Fruit fly (Drosophila melanogaster) whole organism, embryonic: ENCODE measurements around the gene CG11309.
A peak's percentile ranks its signal among the peaks of the same experiment; 100 is the strongest.

Experiments
- Atf6 ChIP-seq: fragments of 200-800 bp; sonication (Bioruptor generic); IDR thresholded peaks from 2 replicates; pipeline ENCODE4 v1.3.6; 2022; ENCODE audit warnings: missing biosample characterization, missing genetic modification characterization
- CG1024 ChIP-seq: fragments of 200-800 bp; sonication (Bioruptor generic); IDR thresholded peaks from 2 replicates; pipeline ENCODE4 v1.3.6; 2022; ENCODE audit warnings: missing biosample characterization, missing genetic modification characterization
- CG12104 ChIP-seq: fragments of 200-800 bp; sonication (Bioruptor generic); optimal IDR thresholded peaks from 3 replicates; lab custom pipeline; 2016; ENCODE audit warnings: missing biosample characterization, missing genetic modification characterization
- CG12391 ChIP-seq: fragments of 200-800 bp; sonication (Bioruptor generic); optimal IDR thresholded peaks from 3 replicates; lab custom pipeline; 2018; ENCODE audit warnings: missing biosample characterization, mild to moderate bottlenecking, missing genetic modification characterization, moderate library complexity
- CG12744 ChIP-seq: fragments of 200-800 bp; sonication (Bioruptor generic); optimal IDR thresholded peaks from 2 replicates; lab custom pipeline; 2016; ENCODE audit warnings: missing biosample characterization, missing genetic modification characterization
- CG13894 ChIP-seq: fragments of 200-800 bp; sonication (Bioruptor generic); optimal IDR thresholded peaks from 3 replicates; lab custom pipeline; 2018; ENCODE audit warnings: missing biosample characterization, mild to moderate bottlenecking, missing genetic modification characterization, moderate library complexity
- CG16815 ChIP-seq: fragments of 200-800 bp; sonication (Bioruptor generic); optimal IDR thresholded peaks from 3 replicates; lab custom pipeline; 2017; ENCODE audit warnings: missing biosample characterization, mild to moderate bottlenecking, missing genetic modification characterization
- CG16863 ChIP-seq: fragments of 200-800 bp; sonication (Bioruptor generic); optimal IDR thresholded peaks from 3 replicates; lab custom pipeline; 2016; ENCODE audit warnings: missing biosample characterization, missing genetic modification characterization
- CG18262 ChIP-seq: fragments of 200-800 bp; optimal IDR thresholded peaks from 3 replicates; lab custom pipeline; 2019; ENCODE audit warnings: missing biosample characterization, mild to moderate bottlenecking, missing genetic modification characterization, moderate library complexity
- CG2116 ChIP-seq: fragments of 200-800 bp; sonication (Bioruptor generic); optimal IDR thresholded peaks from 3 replicates; lab custom pipeline; 2018; ENCODE audit warnings: missing biosample characterization, mild to moderate bottlenecking, missing genetic modification characterization
- CG2712 ChIP-seq: fragments of 200-800 bp; optimal IDR thresholded peaks from 3 replicates; lab custom pipeline; 2019; ENCODE audit warnings: missing biosample characterization, mild to moderate bottlenecking, missing genetic modification characterization, moderate library complexity
- CG2889 ChIP-seq: fragments of 200-800 bp; sonication (Bioruptor generic); IDR thresholded peaks from 3 replicates; pipeline ENCODE4 v1.3.6; 2022; ENCODE audit warnings: missing biosample characterization, missing genetic modification characterization
- CG30431 ChIP-seq: fragments of 200-800 bp; sonication (Bioruptor generic); optimal IDR thresholded peaks from 2 replicates; lab custom pipeline; 2017; ENCODE audit warnings: missing biosample characterization, missing genetic modification characterization
- CG32767 ChIP-seq: fragments of 200-800 bp; sonication (Bioruptor generic); IDR thresholded peaks from 2 replicates; pipeline ENCODE4 v1.3.6; 2022; ENCODE audit warnings: missing biosample characterization, missing genetic modification characterization
- CG7928 ChIP-seq: fragments of 200-800 bp; sonication (Bioruptor generic); optimal IDR thresholded peaks from 2 replicates; lab custom pipeline; 2017; ENCODE audit warnings: missing biosample characterization, mild to moderate bottlenecking, missing genetic modification characterization
- CG7987 ChIP-seq: fragments of 200-800 bp; sonication (Bioruptor generic); optimal IDR thresholded peaks from 2 replicates; lab custom pipeline; 2018; ENCODE audit warnings: missing biosample characterization, mild to moderate bottlenecking, missing genetic modification characterization, moderate library complexity
- CG8359 ChIP-seq: fragments of 200-800 bp; sonication (Bioruptor generic); optimal IDR thresholded peaks from 2 replicates; lab custom pipeline; 2017; ENCODE audit warnings: missing biosample characterization, mild to moderate bottlenecking, missing genetic modification characterization, borderline replicate concordance
- CG9797 ChIP-seq: fragments of 200-800 bp; sonication (Bioruptor generic); optimal IDR thresholded peaks from 3 replicates; lab custom pipeline; 2018; ENCODE audit warnings: missing biosample characterization, mild to moderate bottlenecking, missing genetic modification characterization
- D ChIP-seq, 2 experiments: fragments of 200-800 bp in 1 of 2; fragments of >200 bp in 1 of 2; sonication (Bioruptor generic) in 1 of 2; optimal IDR thresholded peaks; 2 replicates in 1 of 2; 3 replicates in 1 of 2; lab custom pipeline; 2017; ENCODE audit warnings: mild to moderate bottlenecking in 1 of 2, missing biosample characterization in 1 of 2, missing genetic modification characterization in 1 of 2, missing genetic modification reagents in 1 of 2
- Deaf1 ChIP-seq: fragments of 200-800 bp; optimal IDR thresholded peaks from 3 replicates; lab custom pipeline; 2019; ENCODE audit warnings: missing biosample characterization, mild to moderate bottlenecking, missing genetic modification characterization, moderate library complexity
- Dp ChIP-seq: fragments of 200-800 bp; sonication (Bioruptor generic); optimal IDR thresholded peaks from 2 replicates; lab custom pipeline; 2018; ENCODE audit warnings: missing biosample characterization, mild to moderate bottlenecking, missing genetic modification characterization, moderate library complexity
- HLH54F ChIP-seq: fragments of 200-800 bp; sonication (Bioruptor generic); optimal IDR thresholded peaks from 3 replicates; lab custom pipeline; 2016; ENCODE audit warnings: missing biosample characterization, missing genetic modification characterization
- Hr3 ChIP-seq: fragments of 200-800 bp; sonication (Bioruptor generic); optimal IDR thresholded peaks from 3 replicates; lab custom pipeline; 2016; ENCODE audit warnings: missing biosample characterization, missing genetic modification characterization
- Hr39 ChIP-seq: fragments of >200 bp; optimal IDR thresholded peaks from 2 replicates; lab custom pipeline; 2017
- Oli ChIP-seq: fragments of 200-800 bp; sonication (Bioruptor generic); optimal IDR thresholded peaks from 2 replicates; lab custom pipeline; 2018; ENCODE audit warnings: missing biosample characterization, mild to moderate bottlenecking, missing genetic modification characterization, moderate library complexity
- Side ChIP-seq: fragments of 200-800 bp; sonication (Bioruptor generic); optimal IDR thresholded peaks from 2 replicates; lab custom pipeline; 2016; ENCODE audit warnings: missing biosample characterization, missing genetic modification characterization
- Sin3A ChIP-seq: fragments of >200 bp; optimal IDR thresholded peaks from 2 replicates; lab custom pipeline; 2018
- Trl ChIP-seq, 3 experiments: fragments of >200 bp in 2 of 3; fragments of 200-800 bp in 1 of 3; sonication (Bioruptor generic) in 1 of 3; optimal IDR thresholded peaks; 2 replicates in 1 of 3; 3 replicates in 2 of 3; lab custom pipeline; 2016 to 2017; ENCODE audit warnings: missing biosample characterization in 1 of 3, missing genetic modification characterization in 1 of 3
- Xbp1 ChIP-seq: fragments of 200-800 bp; sonication (Bioruptor generic); optimal IDR thresholded peaks from 3 replicates; lab custom pipeline; 2016; ENCODE audit warnings: missing biosample characterization, mild to moderate bottlenecking, missing genetic modification characterization
- ac ChIP-seq: fragments of 200-800 bp; sonication (Bioruptor generic); optimal IDR thresholded peaks from 3 replicates; lab custom pipeline; 2017; ENCODE audit warnings: missing biosample characterization, mild to moderate bottlenecking, missing genetic modification characterization
- ato ChIP-seq: fragments of 200-800 bp; sonication (Bioruptor generic); IDR thresholded peaks from 2 replicates; pipeline ENCODE4 v1.3.6; 2022; ENCODE audit warnings: missing biosample characterization, missing genetic modification characterization; ENCODE audit not compliant: partially characterized antibody
- dpn ChIP-seq, 2 experiments: fragments of 200-800 bp; sonication (Bioruptor generic); optimal IDR thresholded peaks; 3 replicates each; lab custom pipeline; 2016; ENCODE audit warnings: missing biosample characterization in 2 of 2, missing genetic modification characterization in 2 of 2
- dysf ChIP-seq: fragments of 200-800 bp; sonication (Bioruptor generic); IDR thresholded peaks from 3 replicates; pipeline ENCODE4 v1.3.6; 2022; ENCODE audit warnings: missing biosample characterization, missing genetic modification characterization
- en ChIP-seq: fragments of 200-800 bp; sonication (Bioruptor generic); optimal IDR thresholded peaks from 2 replicates; lab custom pipeline; 2016; ENCODE audit warnings: missing biosample characterization, missing genetic modification characterization
- eyg ChIP-seq: fragments of 200-800 bp; sonication (Bioruptor generic); optimal IDR thresholded peaks from 3 replicates; lab custom pipeline; 2016; ENCODE audit warnings: missing biosample characterization, missing genetic modification characterization
- fd102C ChIP-seq: fragments of 200-800 bp; sonication (Bioruptor generic); optimal IDR thresholded peaks from 2 replicates; lab custom pipeline; 2018; ENCODE audit warnings: missing biosample characterization, mild to moderate bottlenecking, missing genetic modification characterization, moderate library complexity
- fd64A ChIP-seq: fragments of 200-800 bp; sonication (Bioruptor generic); optimal IDR thresholded peaks from 3 replicates; lab custom pipeline; 2018; ENCODE audit warnings: missing biosample characterization, mild to moderate bottlenecking, missing genetic modification characterization
- fru ChIP-seq: fragments of >200 bp; optimal IDR thresholded peaks from 2 replicates; lab custom pipeline; 2017
- ham ChIP-seq: fragments of 200-800 bp; sonication (Bioruptor generic); IDR thresholded peaks from 2 replicates; pipeline ENCODE4 v1.3.6; 2022; ENCODE audit warnings: missing biosample characterization, missing genetic modification characterization
- klu ChIP-seq: fragments of 200-800 bp; sonication (Bioruptor generic); IDR thresholded peaks from 2 replicates; pipeline ENCODE4 v1.3.6; 2022; ENCODE audit warnings: missing biosample characterization, missing genetic modification characterization
- maf-S ChIP-seq: fragments of 200-800 bp; sonication (Bioruptor generic); optimal IDR thresholded peaks from 2 replicates; lab custom pipeline; 2016; ENCODE audit warnings: missing biosample characterization, missing genetic modification characterization
- pho ChIP-seq: fragments of 200-800 bp; sonication (Bioruptor generic); optimal IDR thresholded peaks from 2 replicates; lab custom pipeline; 2016; ENCODE audit warnings: missing biosample characterization, missing genetic modification characterization
- pnt ChIP-seq: fragments of 200-800 bp; sonication (Bioruptor generic); optimal IDR thresholded peaks from 3 replicates; lab custom pipeline; 2016; ENCODE audit warnings: missing biosample characterization, missing genetic modification characterization
- rib ChIP-seq: fragments of 200-800 bp; sonication (Bioruptor generic); IDR thresholded peaks from 2 replicates; pipeline ENCODE4 v1.3.6; 2022; ENCODE audit warnings: missing biosample characterization, missing genetic modification characterization
- scrt ChIP-seq: fragments of 200-800 bp; sonication (Bioruptor generic); optimal IDR thresholded peaks from 2 replicates; lab custom pipeline; 2018; ENCODE audit warnings: missing biosample characterization, mild to moderate bottlenecking, missing genetic modification characterization, moderate library complexity
- slou ChIP-seq: fragments of 200-800 bp; sonication (Bioruptor generic); optimal IDR thresholded peaks from 3 replicates; lab custom pipeline; 2016; ENCODE audit warnings: missing biosample characterization, missing genetic modification characterization
- ssp ChIP-seq: fragments of 200-800 bp; sonication (Bioruptor generic); IDR thresholded peaks from 2 replicates; pipeline ENCODE4 v1.3.6; 2022; ENCODE audit warnings: missing biosample characterization, missing genetic modification characterization
- tll ChIP-seq, 2 experiments: fragments of 200-800 bp in 1 of 2; fragments of >200 bp in 1 of 2; sonication (Bioruptor generic) in 1 of 2; optimal IDR thresholded peaks; 2 replicates each; lab custom pipeline; 2017 to 2019; ENCODE audit warnings: missing biosample characterization in 2 of 2, missing genetic modification characterization in 2 of 2, mild to moderate bottlenecking in 1 of 2, moderate library complexity in 1 of 2
- tx ChIP-seq: fragments of 200-800 bp; sonication (Bioruptor generic); optimal IDR thresholded peaks from 2 replicates; lab custom pipeline; 2016; ENCODE audit warnings: missing biosample characterization, missing genetic modification characterization
- wor ChIP-seq: fragments of 200-800 bp; sonication (Bioruptor generic); IDR thresholded peaks from 2 replicates; pipeline ENCODE4 v1.3.6; 2022; ENCODE audit warnings: missing biosample characterization, missing genetic modification characterization
- zfh1 ChIP-seq: fragments of 200-800 bp; sonication (Bioruptor generic); IDR thresholded peaks from 3 replicates; pipeline ENCODE4 v1.3.6; 2022; ENCODE audit warnings: missing biosample characterization, missing genetic modification characterization

Gene CG11309

dm6 chr3L:21304400-21304799 lies at the start of gene CG11309, which contains the start of gene CG7632 (continued):
- TF ChIP-seq pho (GFP tag; lab: Kevin White, UChicago), result peak; percentile 98
- TF ChIP-seq CG2889 (GFP tag; lab: Robert Waterston, UW), result peak; percentile 94
- TF ChIP-seq CG13894, result peak; percentile 99
- TF ChIP-seq Trl (optimal IDR thresholded peaks at IDR 0.05; lab: Kevin White, UChicago), result no peak
- peak; percentile 99 for TF ChIP-seq Trl (GFP tag; optimal IDR thresholded peaks at IDR 0.05; lab: Kevin White, UChicago)
- TF ChIP-seq ato (GFP tag; lab: Robert Waterston, UW), result no peak
- peak; percentile 98 for TF ChIP-seq dysf (GFP tag; lab: Robert Waterston, UW)
- peak in 1 of 2 experiments; percentile 86 for TF ChIP-seq tll (GFP tag; optimal IDR thresholded peaks at IDR 0.05; lab: Kevin White, UChicago)
- TF ChIP-seq CG16863, result peak; percentile 98
- TF ChIP-seq Deaf1, result peak; percentile 92
- peak; percentile 100 for TF ChIP-seq CG2712 (tag; lab: Kevin White, UChicago)
- no peak for TF ChIP-seq fru
- TF ChIP-seq en (GFP tag; lab: Kevin White, UChicago), result peak; percentile 99
- peak; percentile 86 for TF ChIP-seq ham (GFP tag; lab: Robert Waterston, UW)
- peak; percentile 93 for TF ChIP-seq wor (GFP tag; lab: Robert Waterston, UW)
- TF ChIP-seq CG32767 (GFP tag; lab: Robert Waterston, UW), result peak; percentile 98
- TF ChIP-seq rib (GFP tag; lab: Robert Waterston, UW), result peak; percentile 98
- TF ChIP-seq CG7987 (GFP tag; lab: Kevin White, UChicago), result peak; percentile 99
- peak; percentile 99 for TF ChIP-seq Xbp1 (GFP tag; lab: Kevin White, UChicago)
- TF ChIP-seq CG12744 (GFP tag; lab: Kevin White, UChicago), result peak; percentile 99
- peak; percentile 9 for TF ChIP-seq Sin3A (lab: Kevin White, UChicago)
- peak; percentile 98 for TF ChIP-seq HLH54F
- TF ChIP-seq D (optimal IDR thresholded peaks at IDR 0.05; lab: Kevin White, UChicago), result no peak
- peak; percentile 99 for TF ChIP-seq D (GFP tag; optimal IDR thresholded peaks at IDR 0.05; lab: Kevin White, UChicago)
- peak; percentile 99 for TF ChIP-seq Oli
- peak; percentile 98 for TF ChIP-seq ac
- TF ChIP-seq Hr3, result peak; percentile 97
- peak; percentile 74 for TF ChIP-seq CG9797 (GFP tag; lab: Kevin White, UChicago)
- peak; percentile 100 for TF ChIP-seq CG18262 (tag; lab: Kevin White, UChicago)
- peak; percentile 95 for TF ChIP-seq CG8359 (GFP tag; lab: Kevin White, UChicago)
- TF ChIP-seq fd64A, result peak; percentile 99
- no peak for TF ChIP-seq Hr39 (lab: Kevin White, UChicago)
- peak; percentile 99 for TF ChIP-seq Atf6 (GFP tag; lab: Robert Waterston, UW)
- TF ChIP-seq dpn (GFP tag; optimal IDR thresholded peaks at IDR 0.05; lab: Kevin White, UChicago), result peak; percentile 98 to 99
- TF ChIP-seq CG7928, result peak; percentile 87
- peak; percentile 92 for TF ChIP-seq CG16815 (GFP tag; lab: Kevin White, UChicago)
- peak; percentile 99 for TF ChIP-seq zfh1
- TF ChIP-seq fd102C (GFP tag; lab: Kevin White, UChicago), result peak; percentile 98
- peak; percentile 97 for TF ChIP-seq tx
- TF ChIP-seq Side, result peak; percentile 99
- TF ChIP-seq CG30431, result peak; percentile 94
- peak; percentile 96 for TF ChIP-seq slou (GFP tag; lab: Kevin White, UChicago)
- TF ChIP-seq Dp (GFP tag; lab: Kevin White, UChicago), result peak; percentile 59
- TF ChIP-seq CG12391 (tag; lab: Kevin White, UChicago), result peak; percentile 100
- peak; percentile 89 for TF ChIP-seq klu (GFP tag; lab: Robert Waterston, UW)
- peak; percentile 99 for TF ChIP-seq scrt (GFP tag; lab: Kevin White, UChicago)
- peak; percentile 95 for TF ChIP-seq CG1024 (GFP tag; lab: Robert Waterston, UW)
- peak; percentile 82 for TF ChIP-seq ssp (GFP tag; lab: Robert Waterston, UW)
- peak; percentile 97 for TF ChIP-seq maf-S (GFP tag; lab: Kevin White, UChicago)
- TF ChIP-seq CG2116 (GFP tag; lab: Kevin White, UChicago), result peak; percentile 93
- peak; percentile 97 for TF ChIP-seq pnt (GFP tag; lab: Kevin White, UChicago)
- peak; percentile 100 for TF ChIP-seq CG12104 (GFP tag; lab: Kevin White, UChicago)
- peak; percentile 98 for TF ChIP-seq eyg
